Worm (Caenorhabditis elegans): ENCODE results near the gene Y43F8B.24.

Gene Y43F8B.24

ce11 chrV:19445442-19445841, 11.8 kb upstream of the Y43F8B.24 start, which contains the start of gene M04C3.1:
Gene M04C3.1 (minus strand): TSS chrV:19445605.
- TF ChIP-seq ztf-16 (tag; optimal IDR thresholded peaks at IDR 0.05) (no peak), ceh-14 (tag; optimal IDR thresholded peaks at IDR 0.05) (no peak), syd-9 (tag; optimal IDR thresholded peaks at IDR 0.05) (no peak), F13H6.1 (tag; optimal IDR thresholded peaks at IDR 0.05) (no peak)

ce11 chrV:19448805-19449204, 8.4 kb upstream of the Y43F8B.24 start, which contains the start of gene M04C3.2:
Gene M04C3.2 (minus strand): TSS chrV:19448905.
- TF ChIP-seq ceh-48 (tag; optimal IDR thresholded peaks at IDR 0.05): no peak
- TF ChIP-seq ceh-19 (GFP tag; optimal IDR thresholded peaks at IDR 0.05): no peak
- TF ChIP-seq ceh-2 (tag; optimal IDR thresholded peaks at IDR 0.05): no peak
- TF ChIP-seq lim-6 (tag; optimal IDR thresholded peaks at IDR 0.05): no peak
- TF ChIP-seq nhr-232 (tag; optimal IDR thresholded peaks at IDR 0.05): no peak
- no peak for TF ChIP-seq madf-2 (tag; optimal IDR thresholded peaks at IDR 0.05)
- no peak for TF ChIP-seq odd-2 (tag; optimal IDR thresholded peaks at IDR 0.05)
- no peak for TF ChIP-seq tbx-7 (tag; optimal IDR thresholded peaks at IDR 0.05)
- TF ChIP-seq pax-1 (tag; optimal IDR thresholded peaks at IDR 0.05): no peak

- TF ChIP-seq tbx-7 (tag; optimal IDR thresholded peaks at IDR 0.05) (no peak), ceh-22 (tag; optimal IDR thresholded peaks at IDR 0.05) (no peak), hlh-8 (tag; optimal IDR thresholded peaks at IDR 0.05) (no peak), che-1 (tag; optimal IDR thresholded peaks at IDR 0.05) (no peak), elt-2 (tag; optimal IDR thresholded peaks at IDR 0.05) (peak; percentile 8)
Measured at ce11 chrV:19449544-19449943, 7.7 kb upstream of the Y43F8B.24 start, which contains the start of gene M04C3.5. Gene M04C3.5 (plus strand): TSS chrV:19449733.

- TF ChIP-seq ceh-19 (GFP tag; optimal IDR thresholded peaks at IDR 0.05): no peak
- no peak for TF ChIP-seq sdc-2 (tag; optimal IDR thresholded peaks at IDR 0.05)
- TF ChIP-seq ceh-30 (tag; optimal IDR thresholded peaks at IDR 0.05): no peak
- no peak for TF ChIP-seq che-1 (tag; optimal IDR thresholded peaks at IDR 0.05)
- TF ChIP-seq tbx-7 (tag; optimal IDR thresholded peaks at IDR 0.05): no peak
- no peak for TF ChIP-seq elt-2 (tag; optimal IDR thresholded peaks at IDR 0.05)
- TF ChIP-seq F13H6.1 (tag; optimal IDR thresholded peaks at IDR 0.05): no peak
- no peak for TF ChIP-seq gmeb-2 (tag; optimal IDR thresholded peaks at IDR 0.05)
- no peak for TF ChIP-seq madf-2 (tag; optimal IDR thresholded peaks at IDR 0.05)
- no peak for TF ChIP-seq pax-1 (tag; optimal IDR thresholded peaks at IDR 0.05)
- no peak for TF ChIP-seq ceh-45 (GFP tag; IDR thresholded peaks at IDR 0.05)
- no peak for TF ChIP-seq ceh-6 (GFP tag; optimal IDR thresholded peaks at IDR 0.05)
- TF ChIP-seq fkh-10 (GFP tag; optimal IDR thresholded peaks at IDR 0.05): no peak
- no peak for TF ChIP-seq lim-6 (tag; optimal IDR thresholded peaks at IDR 0.05)
Measured at ce11 chrV:19455650-19456049, 1.6 kb upstream of the Y43F8B.24 start, which contains the start of the genes Y43F8B.13 and Y43F8B.14. Gene Y43F8B.13 (plus strand): TSS chrV:19455950. Gene Y43F8B.14 (minus strand): TSS chrV:19455971.

- no peak for TF ChIP-seq pha-2 (tag; optimal IDR thresholded peaks at IDR 0.05)
- no peak for TF ChIP-seq fkh-10 (GFP tag; optimal IDR thresholded peaks at IDR 0.05)
- TF ChIP-seq hlh-15 (tag; optimal IDR thresholded peaks at IDR 0.05): no peak
- no peak for TF ChIP-seq rnt-1 (tag; optimal IDR thresholded peaks at IDR 0.05)
- no peak for TF ChIP-seq fax-1 (tag; optimal IDR thresholded peaks at IDR 0.05)
- no peak for TF ChIP-seq hlh-13 (GFP tag; optimal IDR thresholded peaks at IDR 0.05)
- TF ChIP-seq eyg-1 (tag; optimal IDR thresholded peaks at IDR 0.05): no peak
Measured at ce11 chrV:19462020-19462419, 4.8 kb downstream of the Y43F8B.24 start, which contains the start of gene Y43F8B.15. Gene Y43F8B.15 (minus strand): TSS chrV:19462120.

ce11 chrV:19462612-19463011, 5.4 kb downstream of the Y43F8B.24 start, which contains the start of gene Y43F8B.25:
Gene Y43F8B.25 (plus strand): TSS chrV:19462912.
- TF ChIP-seq npax-4 (tag; optimal IDR thresholded peaks at IDR 0.05) (no peak), ttx-3 (tag; optimal IDR thresholded peaks at IDR 0.05) (no peak), zip-5 (tag; optimal IDR thresholded peaks at IDR 0.05) (no peak), dve-1 (tag; optimal IDR thresholded peaks at IDR 0.05) (no peak), ahr-1 (tag; optimal IDR thresholded peaks at IDR 0.05) (no peak), sdc-2 (tag; optimal IDR thresholded peaks at IDR 0.05) (no peak), sox-2 (GFP tag; IDR thresholded peaks at IDR 0.05) (no peak), hlh-6 (tag; optimal IDR thresholded peaks at IDR 0.05) (no peak), ceh-31 (tag; optimal IDR thresholded peaks at IDR 0.05) (no peak), K02D7.2 (tag; optimal IDR thresholded peaks at IDR 0.05) (no peak), ceh-2 (tag; optimal IDR thresholded peaks at IDR 0.05) (no peak), K09A11.1 (tag; optimal IDR thresholded peaks at IDR 0.05; ENCODE audit: insufficient read depth) (no peak), ceh-34 (tag; optimal IDR thresholded peaks at IDR 0.05) (no peak), ceh-19 (GFP tag; optimal IDR thresholded peaks at IDR 0.05) (no peak), T23F11.4 (GFP tag; optimal IDR thresholded peaks at IDR 0.05) (no peak)

All from whole organism, late embryonic.